Worm (Caenorhabditis elegans) whole organism, L3 larva: Measurements from ENCODE around the gene parg-1.

Experiments used
- R02D3.7 ChIP-seq: fragments of 150-350 bp; optimal IDR thresholded peaks from 2 replicates; lab custom pipeline; 2014; ENCODE audit warnings: missing biosample characterization, missing genetic modification characterization
- aly-2 ChIP-seq: fragments of 150-350 bp; optimal IDR thresholded peaks from 2 replicates; lab custom pipeline; 2014; ENCODE audit warnings: missing biosample characterization, missing genetic modification characterization
- ceh-16 ChIP-seq: sonication (generic microtip); optimal IDR thresholded peaks from 2 replicates; lab custom pipeline; 2017; ENCODE audit warnings: missing biosample characterization, missing genetic modification characterization
- ceh-28 ChIP-seq: fragments of 150-350 bp; optimal IDR thresholded peaks from 2 replicates; lab custom pipeline; 2014; ENCODE audit warnings: missing biosample characterization, missing genetic modification reagents, missing genetic modification characterization
- ceh-82 ChIP-seq: fragments of 150-350 bp; optimal IDR thresholded peaks from 2 replicates; lab custom pipeline; 2014; ENCODE audit warnings: missing biosample characterization, missing genetic modification characterization
- ceh-9 ChIP-seq: sonication (generic microtip); optimal IDR thresholded peaks from 2 replicates; lab custom pipeline; 2018; ENCODE audit warnings: missing biosample characterization, missing genetic modification characterization
- daf-12 ChIP-seq: fragments of 150-350 bp; optimal IDR thresholded peaks from 2 replicates; lab custom pipeline; 2014; ENCODE audit warnings: missing biosample characterization, missing genetic modification reagents, missing genetic modification characterization
- egl-27 ChIP-seq: sonication (generic microtip); optimal IDR thresholded peaks from 4 replicates; lab custom pipeline; 2017; ENCODE audit warnings: missing biosample characterization, missing genetic modification reagents, missing genetic modification characterization
- egl-5 ChIP-seq: fragments of 150-350 bp; optimal IDR thresholded peaks from 2 replicates; lab custom pipeline; 2017; ENCODE audit warnings: missing biosample characterization, missing genetic modification reagents, missing genetic modification characterization, inconsistent platforms
- elt-1 ChIP-seq: fragments of 150-350 bp; optimal IDR thresholded peaks from 2 replicates; lab custom pipeline; 2014; ENCODE audit warnings: missing biosample characterization, missing genetic modification characterization
- elt-2 ChIP-seq: sonication (generic microtip); optimal IDR thresholded peaks from 2 replicates; lab custom pipeline; 2016; ENCODE audit warnings: missing genetic modification reagents, mild to moderate bottlenecking, missing genetic modification characterization, missing compliant biosample characterization
- elt-3 ChIP-seq, 3 experiments: fragments of 150-350 bp in 1 of 3; sonication (generic microtip) in 2 of 3; optimal IDR thresholded peaks; 2 replicates in 2 of 3; 4 replicates in 1 of 3; lab custom pipeline; 2014 to 2017; ENCODE audit warnings: missing biosample characterization in 3 of 3, missing genetic modification characterization in 3 of 3
- fkh-10 ChIP-seq: sonication (generic microtip); optimal IDR thresholded peaks from 2 replicates; lab custom pipeline; 2017; ENCODE audit warnings: missing biosample characterization, missing genetic modification reagents, missing genetic modification characterization
- fkh-2 ChIP-seq: fragments of 150-350 bp; optimal IDR thresholded peaks from 2 replicates; lab custom pipeline; 2014; ENCODE audit warnings: missing biosample characterization, missing genetic modification reagents, missing genetic modification characterization
- fos-1 ChIP-seq: fragments of 150-350 bp; optimal IDR thresholded peaks from 2 replicates; lab custom pipeline; 2014; ENCODE audit warnings: missing biosample characterization, missing genetic modification characterization
- hmg-11 ChIP-seq: sonication (generic microtip); optimal IDR thresholded peaks from 2 replicates; lab custom pipeline; 2016; ENCODE audit warnings: missing genetic modification characterization, missing compliant biosample characterization
- jun-1 ChIP-seq: fragments of 150-350 bp; optimal IDR thresholded peaks from 2 replicates; lab custom pipeline; 2014; ENCODE audit warnings: missing biosample characterization, missing genetic modification reagents, missing genetic modification characterization
- lin-15B ChIP-seq: fragments of 150-350 bp; optimal IDR thresholded peaks from 2 replicates; lab custom pipeline; 2014; ENCODE audit warnings: missing biosample characterization, missing genetic modification characterization
- lin-39 ChIP-seq: fragments of 150-350 bp; optimal IDR thresholded peaks from 2 replicates; lab custom pipeline; 2018; ENCODE audit warnings: missing biosample characterization, missing genetic modification reagents, missing genetic modification characterization
- lsy-12 ChIP-seq: sonication (generic microtip); optimal IDR thresholded peaks from 2 replicates; lab custom pipeline; 2016; ENCODE audit warnings: mild to moderate bottlenecking, missing genetic modification characterization, missing compliant biosample characterization
- nfya-1 ChIP-seq: sonication (generic microtip); optimal IDR thresholded peaks from 2 replicates; lab custom pipeline; 2017; ENCODE audit warnings: missing genetic modification characterization, mild to moderate bottlenecking, missing compliant biosample characterization, antibody characterized with exemption, moderate library complexity; ENCODE audit not compliant: insufficient read depth
- nhr-11 ChIP-seq: fragments of 150-350 bp; optimal IDR thresholded peaks from 2 replicates; lab custom pipeline; 2014; ENCODE audit warnings: missing biosample characterization, missing genetic modification characterization
- nhr-12 ChIP-seq: fragments of 150-350 bp; optimal IDR thresholded peaks from 2 replicates; lab custom pipeline; 2014; ENCODE audit warnings: missing biosample characterization, missing genetic modification characterization
- nhr-23 ChIP-seq: fragments of 150-350 bp; optimal IDR thresholded peaks from 2 replicates; lab custom pipeline; 2014; ENCODE audit warnings: missing biosample characterization, missing genetic modification reagents, missing genetic modification characterization
- nhr-237 ChIP-seq: fragments of 150-350 bp; optimal IDR thresholded peaks from 2 replicates; lab custom pipeline; 2014; ENCODE audit warnings: missing biosample characterization, missing genetic modification characterization
- nhr-25 ChIP-seq: sonication (generic microtip); optimal IDR thresholded peaks from 2 replicates; lab custom pipeline; 2017; ENCODE audit warnings: missing biosample characterization, missing genetic modification characterization
- nhr-28 ChIP-seq: fragments of 150-350 bp; optimal IDR thresholded peaks from 2 replicates; lab custom pipeline; 2014; ENCODE audit warnings: missing biosample characterization, missing genetic modification characterization
- nhr-43 ChIP-seq: sonication (generic microtip); optimal IDR thresholded peaks from 2 replicates; lab custom pipeline; 2016; ENCODE audit warnings: mild to moderate bottlenecking, missing genetic modification characterization, missing compliant biosample characterization; ENCODE audit not compliant: poor library complexity, severe bottlenecking
- nhr-67 ChIP-seq: fragments of 150-350 bp; optimal IDR thresholded peaks from 2 replicates; lab custom pipeline; 2014; ENCODE audit warnings: missing biosample characterization, missing genetic modification characterization
- pha-4 ChIP-seq: fragments of 150-350 bp; optimal IDR thresholded peaks from 2 replicates; lab custom pipeline; 2014; ENCODE audit warnings: missing biosample characterization, missing genetic modification reagents, missing genetic modification characterization
- sea-2 ChIP-seq: fragments of 150-350 bp; sonication (generic microtip); optimal IDR thresholded peaks from 4 replicates; lab custom pipeline; 2014; ENCODE audit warnings: missing biosample characterization, missing genetic modification reagents, missing genetic modification characterization
- skn-1 ChIP-seq: fragments of 150-350 bp; optimal IDR thresholded peaks from 2 replicates; lab custom pipeline; 2014; ENCODE audit warnings: missing biosample characterization, missing genetic modification characterization
- snpc-4 ChIP-seq: fragments of 150-350 bp; optimal IDR thresholded peaks from 2 replicates; lab custom pipeline; 2014; ENCODE audit warnings: missing biosample characterization, missing genetic modification characterization
- tbx-2 ChIP-seq: sonication (generic microtip); optimal IDR thresholded peaks from 2 replicates; lab custom pipeline; 2016; ENCODE audit warnings: mild to moderate bottlenecking, missing genetic modification characterization, missing compliant biosample characterization
- unc-39 ChIP-seq: sonication (generic microtip); optimal IDR thresholded peaks from 4 replicates; lab custom pipeline; 2017; ENCODE audit warnings: missing biosample characterization, missing genetic modification characterization
- unc-62 ChIP-seq: fragments of 150-350 bp; sonication (generic microtip); optimal IDR thresholded peaks from 4 replicates; lab custom pipeline; 2014; ENCODE audit warnings: missing biosample characterization, missing genetic modification reagents, missing genetic modification characterization
- ztf-4 ChIP-seq: fragments of 150-350 bp; optimal IDR thresholded peaks from 2 replicates; lab custom pipeline; 2014; ENCODE audit warnings: missing biosample characterization, missing genetic modification characterization

parg-1 gene

ce11 chrIV:8772800-8773256 lies 26.8 kb downstream of the parg-1 start, which contains the start of gene F20C5.6:
Gene F20C5.6 (minus strand): TSS chrIV:8773206.
- TF ChIP-seq lin-39 (tag; lab: Kevin White, UChicago) (no peak), nhr-11 (tag; lab: Kevin White, UChicago) (no peak), pha-4 (tag; lab: Kevin White, UChicago) (no peak), tbx-2 (tag; lab: Kevin White, UChicago) (no peak), egl-27 (no peak), ztf-4 (tag; lab: Kevin White, UChicago) (no peak), unc-62 (no peak), fkh-10 (GFP tag; lab: Kevin White, UChicago) (no peak), ceh-28 (tag; lab: Kevin White, UChicago) (no peak), hmg-11 (tag; lab: Kevin White, UChicago) (no peak), nhr-43 (tag; lab: Kevin White, UChicago) (no peak)

DNA sequence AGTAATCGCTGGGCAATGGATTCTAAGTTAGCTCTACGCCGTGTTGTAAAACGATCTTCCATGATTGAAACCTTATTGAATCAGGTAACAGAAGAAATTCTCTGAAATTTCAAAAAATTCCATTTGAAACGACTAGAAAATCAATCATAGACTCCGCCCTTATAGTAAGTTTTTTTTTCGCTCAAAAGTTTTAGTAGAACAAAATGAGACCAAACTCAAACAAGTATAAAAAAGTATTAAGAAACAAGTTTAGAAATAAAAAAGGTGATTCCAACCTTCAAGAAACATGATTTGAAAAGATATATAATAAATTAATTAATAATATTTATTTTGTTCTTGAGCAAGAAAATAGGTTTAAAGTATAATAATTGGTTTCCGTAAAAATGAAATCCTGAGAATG lies 32.0 kb downstream of the parg-1 start, which contains the start of gene C33D9.6:
C33D9.6 (minus strand) TSS at position 101 of the 400 bp plus-strand sequence.
- TF ChIP-seq fkh-2 (tag; lab: Kevin White, UChicago) (no peak), ztf-4 (tag; lab: Kevin White, UChicago) (no peak), R02D3.7 (tag; lab: Kevin White, UChicago) (no peak), ceh-28 (tag; lab: Kevin White, UChicago) (no peak), ceh-82 (tag; lab: Kevin White, UChicago) (no peak), nhr-43 (tag; lab: Kevin White, UChicago) (no peak), skn-1 (no peak), nhr-23 (tag; lab: Kevin White, UChicago) (no peak)

DNA sequence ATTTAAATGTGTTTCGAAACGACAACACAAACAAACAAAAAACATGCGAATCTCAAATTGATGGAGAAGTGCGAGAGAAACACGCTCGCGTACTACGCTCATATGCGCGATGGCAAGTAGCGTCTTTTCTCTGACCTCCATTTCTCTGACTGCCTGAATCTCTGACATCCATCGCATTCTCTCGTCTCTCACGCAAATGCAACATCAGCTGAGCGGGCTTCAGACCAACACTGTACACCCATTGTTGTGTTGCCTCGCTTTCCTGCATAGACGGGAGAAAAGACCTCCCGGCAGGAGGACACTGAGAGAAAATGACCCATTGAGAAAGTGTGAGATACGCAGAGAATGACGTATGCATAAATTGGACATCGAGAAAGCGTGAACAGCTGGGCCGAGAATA lies 36.1 kb downstream of the parg-1 start:
- peak; percentile 47 for TF ChIP-seq egl-27
- no peak for TF ChIP-seq daf-12 (tag; lab: Kevin White, UChicago)
- peak; percentile 14 for TF ChIP-seq lin-15B (tag; lab: Kevin White, UChicago)
- no peak for TF ChIP-seq nhr-237
- TF ChIP-seq nhr-25 (tag; lab: Kevin White, UChicago) = peak; percentile 95
- TF ChIP-seq nhr-67 = no peak
- no peak for TF ChIP-seq aly-2
- peak; percentile 16 for TF ChIP-seq sea-2 (GFP tag; lab: Kevin White, UChicago)
- peak; percentile 69 for TF ChIP-seq ceh-28 (tag; lab: Kevin White, UChicago)
- TF ChIP-seq unc-39 (tag; lab: Kevin White, UChicago) = no peak
- peak; percentile 38 for TF ChIP-seq R02D3.7 (tag; lab: Kevin White, UChicago)
- peak; percentile 44 for TF ChIP-seq elt-2 (tag; lab: Kevin White, UChicago)
- TF ChIP-seq lsy-12 = peak; percentile 43
- peak; percentile 83 for TF ChIP-seq hmg-11 (tag; lab: Kevin White, UChicago)
- TF ChIP-seq egl-5 (tag; lab: Kevin White, UChicago) = peak; percentile 55
- TF ChIP-seq nfya-1 = peak; percentile 59
- no peak for TF ChIP-seq tbx-2 (tag; lab: Kevin White, UChicago)
- TF ChIP-seq jun-1 (tag; lab: Kevin White, UChicago) = peak; percentile 59
- TF ChIP-seq ceh-16 = no peak
- no peak for TF ChIP-seq elt-3 (tag; optimal IDR thresholded peaks at IDR 0.05; lab: Kevin White, UChicago)
- TF ChIP-seq pha-4 (tag; lab: Kevin White, UChicago) = peak; percentile 52
- peak; percentile 53 for TF ChIP-seq nhr-43 (tag; lab: Kevin White, UChicago)
- TF ChIP-seq lin-39 (tag; lab: Kevin White, UChicago) = peak; percentile 93
- TF ChIP-seq nhr-23 (tag; lab: Kevin White, UChicago) = peak; percentile 91
- no peak for TF ChIP-seq unc-62
- TF ChIP-seq nhr-28 (tag; lab: Kevin White, UChicago) = no peak
- TF ChIP-seq nhr-11 (tag; lab: Kevin White, UChicago) = no peak
- TF ChIP-seq nhr-12 (tag; lab: Kevin White, UChicago) = no peak
- no peak for TF ChIP-seq fos-1 (tag; lab: Kevin White, UChicago)
- peak; percentile 23 for TF ChIP-seq snpc-4 (tag; lab: Kevin White, UChicago)
- no peak for TF ChIP-seq ceh-9 (tag; lab: Kevin White, UChicago)
- TF ChIP-seq elt-1 (tag; lab: Kevin White, UChicago) = peak; percentile 41
